Worm (Caenorhabditis elegans): ENCODE measurements around the gene sprr-2.

- TF ChIP-seq ztf-23 (GFP tag; IDR thresholded peaks at IDR 0.05) (no peak), flt-1 (GFP tag; IDR thresholded peaks at IDR 0.05) (no peak), ref-1 (GFP tag; conservative IDR thresholded peaks at IDR 0.05) (no peak), T22C8.4 (GFP tag; IDR thresholded peaks at IDR 0.05) (no peak), cog-1 (tag; optimal IDR thresholded peaks at IDR 0.05) (no peak), med-1 (GFP tag; optimal IDR thresholded peaks at IDR 0.05; ENCODE audit: insufficient read depth) (no peak), ztf-29 (GFP tag; IDR thresholded peaks at IDR 0.05) (no peak), tab-1 (GFP tag; IDR thresholded peaks at IDR 0.05) (no peak), klf-2 (GFP tag; conservative IDR thresholded peaks at IDR 0.05) (no peak)
Observed at ce11 chrX:14797405-14797804, 4.2 kb downstream of the sprr-2 start.
